Worm (Caenorhabditis elegans) whole organism, young adult: ENCODE results near the gene Y66D12A.6.

Experiments used
- B0035.1 ChIP-seq: sonication (generic microtip); optimal IDR thresholded peaks from 2 replicates; lab custom pipeline; 2016; ENCODE audit warnings: missing genetic modification characterization, mild to moderate bottlenecking, missing compliant biosample characterization, missing genotype, missing genetic modification reagents
- C17E4.6 ChIP-seq: fragments of 200-800 bp; sonication (Bioruptor generic); IDR thresholded peaks from 2 replicates; pipeline ENCODE4 v1.3.6; 2022; ENCODE audit warnings: missing genetic modification reagents, missing genetic modification characterization, missing compliant biosample characterization
- F23B12.7 ChIP-seq: sonication (generic microtip); optimal IDR thresholded peaks from 2 replicates; lab custom pipeline; 2017; ENCODE audit warnings: missing genetic modification characterization, mild to moderate bottlenecking, missing compliant biosample characterization, antibody characterized with exemption, moderate library complexity; ENCODE audit not compliant: insufficient read depth
- F33H1.4 ChIP-seq: fragments of 200-800 bp; sonication (Bioruptor generic); IDR thresholded peaks from 2 replicates; pipeline ENCODE4 v1.3.6; 2022; ENCODE audit warnings: missing genetic modification reagents, missing genetic modification characterization, missing compliant biosample characterization
- F55B11.4 ChIP-seq: sonication (generic microtip); optimal IDR thresholded peaks from 2 replicates; lab custom pipeline; 2016; ENCODE audit warnings: missing compliant biosample characterization, missing genetic modification characterization, borderline replicate concordance; ENCODE audit not compliant: insufficient read depth
- F57A8.1 ChIP-seq: fragments of 200-800 bp; sonication (Bioruptor generic); optimal IDR thresholded peaks from 2 replicates; lab custom pipeline; 2018; ENCODE audit warnings: mild to moderate bottlenecking, missing genetic modification characterization, moderate library complexity, missing compliant biosample characterization
- T07F8.4 ChIP-seq: sonication (generic microtip); optimal IDR thresholded peaks from 2 replicates; lab custom pipeline; 2016; ENCODE audit warnings: mild to moderate bottlenecking, missing genetic modification characterization, moderate library complexity, missing compliant biosample characterization
- T26A5.8 ChIP-seq: sonication (generic microtip); optimal IDR thresholded peaks from 2 replicates; lab custom pipeline; 2016; ENCODE audit warnings: missing genetic modification characterization, missing compliant biosample characterization
- Y67H2A.10 ChIP-seq: fragments of 200-800 bp; sonication (Bioruptor generic); conservative IDR thresholded peaks from 2 replicates; pipeline ENCODE4 v1.3.6; 2022; ENCODE audit warnings: missing genetic modification reagents, missing genetic modification characterization, missing compliant biosample characterization
- Y95B8A.8 ChIP-seq: fragments of 200-800 bp; sonication (Bioruptor generic); IDR thresholded peaks from 2 replicates; pipeline ENCODE4 v1.3.6; 2022; ENCODE audit warnings: missing genetic modification reagents, missing genetic modification characterization, missing compliant biosample characterization
- ZK185.1 ChIP-seq: sonication (generic microtip); optimal IDR thresholded peaks from 2 replicates; lab custom pipeline; 2016; ENCODE audit warnings: mild to moderate bottlenecking, missing genetic modification characterization, missing compliant biosample characterization; ENCODE audit not compliant: poor library complexity, severe bottlenecking
- aptf-2 ChIP-seq: fragments of 200-800 bp; sonication (Bioruptor generic); conservative IDR thresholded peaks from 2 replicates; pipeline ENCODE4 v1.3.6; 2022; ENCODE audit warnings: missing genetic modification reagents, missing genetic modification characterization, missing compliant biosample characterization
- attf-5 ChIP-seq: fragments of 200-800 bp; sonication (Bioruptor generic); optimal IDR thresholded peaks from 2 replicates; lab custom pipeline; 2018; ENCODE audit warnings: mild to moderate bottlenecking, missing genetic modification characterization, missing compliant biosample characterization
- bed-1 ChIP-seq: fragments of 200-800 bp; sonication (Bioruptor generic); IDR thresholded peaks from 2 replicates; pipeline ENCODE4 v1.3.6; 2022; ENCODE audit warnings: missing genetic modification reagents, missing genetic modification characterization, missing compliant biosample characterization
- ccch-3 ChIP-seq: fragments of 200-800 bp; sonication (Bioruptor generic); optimal IDR thresholded peaks from 2 replicates; lab custom pipeline; 2018; ENCODE audit warnings: mild to moderate bottlenecking, missing genetic modification characterization, missing compliant biosample characterization
- ceh-27 ChIP-seq: fragments of 200-800 bp; sonication (Bioruptor generic); optimal IDR thresholded peaks from 2 replicates; lab custom pipeline; 2018; ENCODE audit warnings: mild to moderate bottlenecking, missing genetic modification characterization, moderate library complexity, missing compliant biosample characterization
- ceh-91 ChIP-seq: fragments of 200-800 bp; sonication (Bioruptor generic); IDR thresholded peaks from 2 replicates; pipeline ENCODE4 v1.3.6; 2022; ENCODE audit warnings: missing genetic modification reagents, missing genetic modification characterization, missing compliant biosample characterization
- dox-1 ChIP-seq: fragments of 200-800 bp; sonication (Bioruptor generic); IDR thresholded peaks from 2 replicates; pipeline ENCODE4 v1.3.6; 2022; ENCODE audit warnings: missing genetic modification reagents, missing genetic modification characterization, missing compliant biosample characterization
- egrh-3 ChIP-seq: fragments of 200-800 bp; sonication (Bioruptor generic); IDR thresholded peaks from 2 replicates; pipeline ENCODE4 v1.3.6; 2022; ENCODE audit warnings: missing genetic modification reagents, missing genetic modification characterization, missing compliant biosample characterization
- ets-4 ChIP-seq: fragments of 200-800 bp; sonication (Bioruptor generic); optimal IDR thresholded peaks from 2 replicates; lab custom pipeline; 2018; ENCODE audit warnings: mild to moderate bottlenecking, missing genetic modification characterization, missing compliant biosample characterization
- fkh-3 ChIP-seq: sonication (generic microtip); optimal IDR thresholded peaks from 2 replicates; lab custom pipeline; 2016; ENCODE audit warnings: mild to moderate bottlenecking, missing genetic modification characterization, missing compliant biosample characterization
- him-1 ChIP-seq: sonication (generic microtip); optimal IDR thresholded peaks from 2 replicates; lab custom pipeline; 2016; ENCODE audit warnings: missing genotype, missing genetic modification reagents, missing genetic modification characterization, missing compliant biosample characterization
- hlh-26 ChIP-seq: fragments of 200-800 bp; sonication (Bioruptor generic); conservative IDR thresholded peaks from 2 replicates; pipeline ENCODE4 v1.3.6; 2022; ENCODE audit warnings: missing genetic modification reagents, missing genetic modification characterization, missing compliant biosample characterization
- hmg-20 ChIP-seq: fragments of 200-800 bp; sonication (Bioruptor generic); IDR thresholded peaks from 2 replicates; pipeline ENCODE4 v1.3.6; 2022; ENCODE audit warnings: missing genetic modification reagents, missing genetic modification characterization, missing compliant biosample characterization
- hrde-1 ChIP-seq: sonication (generic microtip); optimal IDR thresholded peaks from 2 replicates; lab custom pipeline; 2016; ENCODE audit warnings: missing genetic modification characterization, mild to moderate bottlenecking, missing compliant biosample characterization, moderate library complexity, missing genotype, missing genetic modification reagents, borderline replicate concordance
- hsf-1 ChIP-seq: fragments of 200-800 bp; sonication (Bioruptor generic); IDR thresholded peaks from 2 replicates; pipeline ENCODE4 v1.3.6; 2022; ENCODE audit warnings: missing genetic modification reagents, missing genetic modification characterization, missing compliant biosample characterization
- let-526 ChIP-seq: fragments of 200-800 bp; sonication (Bioruptor generic); IDR thresholded peaks from 2 replicates; pipeline ENCODE4 v1.3.6; 2022; ENCODE audit warnings: missing genetic modification reagents, missing genetic modification characterization, missing compliant biosample characterization
- let-607 ChIP-seq, 2 experiments: fragments of 200-800 bp in 1 of 2; sonication (Bioruptor generic) in 1 of 2; sonication (generic microtip) in 1 of 2; optimal IDR thresholded peaks; 2 replicates each; lab custom pipeline; 2016 to 2018; ENCODE audit warnings: mild to moderate bottlenecking in 2 of 2, missing compliant biosample characterization in 2 of 2, missing genetic modification characterization in 2 of 2, moderate library complexity in 2 of 2, missing genotype in 1 of 2
- lsy-27 ChIP-seq: sonication (generic microtip); optimal IDR thresholded peaks from 2 replicates; lab custom pipeline; 2017; ENCODE audit warnings: missing genetic modification characterization, mild to moderate bottlenecking, missing compliant biosample characterization, antibody characterized with exemption, missing genotype, borderline replicate concordance; ENCODE audit not compliant: insufficient read depth
- madf-6 ChIP-seq: fragments of 200-800 bp; sonication (Bioruptor generic); IDR thresholded peaks from 2 replicates; pipeline ENCODE4 v1.3.6; 2022; ENCODE audit warnings: missing genetic modification reagents, missing genetic modification characterization, missing compliant biosample characterization
- madf-8 ChIP-seq: fragments of 200-800 bp; sonication (Bioruptor generic); conservative IDR thresholded peaks from 2 replicates; pipeline ENCODE4 v1.3.6; 2022; ENCODE audit warnings: missing genetic modification reagents, missing genetic modification characterization, missing compliant biosample characterization
- mcd-1 ChIP-seq: fragments of 200-800 bp; sonication (Bioruptor generic); IDR thresholded peaks from 2 replicates; pipeline ENCODE4 v1.3.6; 2022; ENCODE audit warnings: missing genetic modification reagents, missing genetic modification characterization, missing compliant biosample characterization
- nhr-179 ChIP-seq: sonication (generic microtip); optimal IDR thresholded peaks from 2 replicates; lab custom pipeline; 2016; ENCODE audit warnings: mild to moderate bottlenecking, missing genetic modification characterization, missing compliant biosample characterization
- nhr-80 ChIP-seq: sonication (generic microtip); optimal IDR thresholded peaks from 2 replicates; lab custom pipeline; 2016; ENCODE audit warnings: missing genetic modification characterization, missing compliant biosample characterization
- pha-4 ChIP-seq: fragments of 150-350 bp; sonication (generic microtip); optimal IDR thresholded peaks from 2 replicates; lab custom pipeline; 2014; ENCODE audit warnings: missing biosample characterization, missing genetic modification reagents, missing genetic modification characterization
- repo-1 ChIP-seq: sonication (generic microtip); optimal IDR thresholded peaks from 2 replicates; lab custom pipeline; 2017; ENCODE audit warnings: mild to moderate bottlenecking, missing genetic modification characterization, missing compliant biosample characterization
- sea-2 ChIP-seq: fragments of 200-800 bp; sonication (Bioruptor generic); IDR thresholded peaks from 2 replicates; pipeline ENCODE4 v1.3.6; 2022; ENCODE audit warnings: missing genetic modification characterization, missing compliant biosample characterization
- snpc-3.4 ChIP-seq: sonication (generic microtip); optimal IDR thresholded peaks from 2 replicates; lab custom pipeline; 2017; ENCODE audit warnings: missing genetic modification characterization, mild to moderate bottlenecking, missing compliant biosample characterization, antibody characterized with exemption, moderate library complexity, missing genotype, missing genetic modification reagents
- unc-130 ChIP-seq: sonication (generic microtip); optimal IDR thresholded peaks from 2 replicates; lab custom pipeline; 2016; ENCODE audit warnings: missing genetic modification reagents, missing genetic modification characterization, missing compliant biosample characterization
- xnd-1 ChIP-seq: sonication (generic microtip); optimal IDR thresholded peaks from 2 replicates; lab custom pipeline; 2016; ENCODE audit warnings: missing genotype, missing genetic modification reagents, missing genetic modification characterization, missing compliant biosample characterization
- ztf-25 ChIP-seq: fragments of 200-800 bp; sonication (Bioruptor generic); IDR thresholded peaks from 2 replicates; pipeline ENCODE4 v1.3.6; 2022; ENCODE audit warnings: missing genetic modification reagents, missing genetic modification characterization, missing compliant biosample characterization
- ztf-28 ChIP-seq: fragments of 200-800 bp; sonication (Bioruptor generic); IDR thresholded peaks from 2 replicates; pipeline ENCODE4 v1.3.6; 2022; ENCODE audit warnings: missing genetic modification reagents, missing genetic modification characterization, missing compliant biosample characterization
- ztf-3 ChIP-seq: fragments of 200-800 bp; sonication (Bioruptor generic); optimal IDR thresholded peaks from 2 replicates; lab custom pipeline; 2018; ENCODE audit warnings: mild to moderate bottlenecking, missing genetic modification characterization, missing compliant biosample characterization

The Y66D12A.6 gene

ce11 chrIII:11614874-11615273, 33.7 kb upstream of the Y66D12A.6 start:
- TF ChIP-seq nhr-80 (tag; lab: Kevin White, UChicago) (no peak), ztf-25 (GFP tag; lab: Robert Waterston, UW) (no peak), C17E4.6 (GFP tag; lab: Robert Waterston, UW) (no peak), let-607 (tag; optimal IDR thresholded peaks at IDR 0.05; lab: Kevin White, UChicago) (no peak), repo-1 (tag; lab: Kevin White, UChicago) (no peak), bed-1 (no peak), mcd-1 (GFP tag; lab: Robert Waterston, UW) (no peak), hmg-20 (GFP tag; lab: Robert Waterston, UW) (no peak), sea-2 (GFP tag; lab: Robert Waterston, UW) (no peak), ets-4 (GFP tag; lab: Kevin White, UChicago) (no peak), fkh-3 (tag; lab: Kevin White, UChicago) (no peak), ZK185.1 (tag; lab: Kevin White, UChicago) (no peak)

ce11 chrIII:11612371-11612770, 31.2 kb upstream of the Y66D12A.6 start, which contains the start of the genes Y66A7A.9 and Y66A7A.4:
Gene Y66A7A.9, minus strand, starts transcription at chrIII:11612471.
Gene Y66A7A.4, plus strand, starts transcription at chrIII:11612607.
- no peak for TF ChIP-seq hlh-26
- no peak for TF ChIP-seq ztf-3 (GFP tag; lab: Kevin White, UChicago)
- TF ChIP-seq madf-8, result no peak
- TF ChIP-seq xnd-1 (tag; lab: Kevin White, UChicago), result no peak
- no peak for TF ChIP-seq dox-1
- no peak for TF ChIP-seq ceh-91 (GFP tag; lab: Robert Waterston, UW)
- no peak for TF ChIP-seq nhr-179 (tag; lab: Kevin White, UChicago)
- no peak for TF ChIP-seq F23B12.7 (tag; lab: Kevin White, UChicago)
- TF ChIP-seq aptf-2 (GFP tag; lab: Robert Waterston, UW), result no peak
- no peak for TF ChIP-seq ztf-28 (GFP tag; lab: Robert Waterston, UW)
- no peak for TF ChIP-seq Y67H2A.10 (GFP tag; lab: Robert Waterston, UW)
- no peak for TF ChIP-seq ccch-3 (GFP tag; lab: Kevin White, UChicago)
- no peak for TF ChIP-seq him-1 (tag; lab: Kevin White, UChicago)
- no peak for TF ChIP-seq attf-5 (GFP tag; lab: Kevin White, UChicago)
- no peak for TF ChIP-seq T07F8.4
- TF ChIP-seq let-607 (tag; optimal IDR thresholded peaks at IDR 0.05; lab: Kevin White, UChicago), result no peak
- TF ChIP-seq ceh-27 (GFP tag; lab: Kevin White, UChicago), result no peak
- TF ChIP-seq egrh-3, result no peak
- TF ChIP-seq hsf-1 (GFP tag; lab: Robert Waterston, UW), result no peak
- TF ChIP-seq, all 124 proteins: peak for 0

ce11 chrIII:11611618-11612247, 30.5 kb upstream of the Y66D12A.6 start:
- TF ChIP-seq let-607 (tag; optimal IDR thresholded peaks at IDR 0.05; lab: Kevin White, UChicago) (no peak), T26A5.8 (tag; lab: Kevin White, UChicago) (no peak), B0035.1 (no peak), repo-1 (tag; lab: Kevin White, UChicago) (no peak), ccch-3 (GFP tag; lab: Kevin White, UChicago) (no peak), let-526 (GFP tag; lab: Robert Waterston, UW) (no peak), F55B11.4 (tag; lab: Kevin White, UChicago) (no peak), lsy-27 (tag; lab: Kevin White, UChicago) (no peak), hrde-1 (no peak), F57A8.1 (no peak), egrh-3 (peak; percentile 99), Y95B8A.8 (GFP tag; lab: Robert Waterston, UW) (no peak), hlh-26 (no peak), pha-4 (no peak), unc-130 (GFP tag; lab: Kevin White, UChicago) (no peak), hsf-1 (GFP tag; lab: Robert Waterston, UW) (no peak), madf-6 (GFP tag; lab: Robert Waterston, UW) (no peak), Y67H2A.10 (GFP tag; lab: Robert Waterston, UW) (no peak), snpc-3.4 (tag; lab: Kevin White, UChicago) (no peak), F33H1.4 (GFP tag; lab: Robert Waterston, UW) (no peak), xnd-1 (tag; lab: Kevin White, UChicago) (no peak)
